Fruit fly (Drosophila melanogaster) whole organism, adult: Measurements from ENCODE around the gene tank.
A peak's percentile ranks its signal among the peaks of the same experiment; 100 is the strongest.

Experiments used
- CG11617 ChIP-seq: fragments of 200-800 bp; sonication (Bioruptor generic); optimal IDR thresholded peaks from 2 replicates; lab custom pipeline; 2017; ENCODE audit warnings: mild to moderate bottlenecking, missing biosample characterization, missing genetic modification reagents, missing genetic modification characterization
- CG12768 ChIP-seq: fragments of 200-800 bp; sonication (Bioruptor generic); optimal IDR thresholded peaks from 2 replicates; lab custom pipeline; 2017; ENCODE audit warnings: missing biosample characterization, missing genetic modification characterization, mild to moderate bottlenecking, moderate library complexity, missing genetic modification reagents
- CG14711 ChIP-seq: fragments of 200-800 bp; sonication (Bioruptor generic); optimal IDR thresholded peaks from 2 replicates; lab custom pipeline; 2018; ENCODE audit warnings: missing biosample characterization, mild to moderate bottlenecking, missing genetic modification characterization, moderate library complexity
- CG1620 ChIP-seq: fragments of 200-800 bp; sonication (Bioruptor generic); optimal IDR thresholded peaks from 2 replicates; lab custom pipeline; 2016; ENCODE audit warnings: missing biosample characterization, missing genetic modification characterization
- CG33017 ChIP-seq: fragments of 200-800 bp; sonication (Bioruptor generic); optimal IDR thresholded peaks from 2 replicates; lab custom pipeline; 2018; ENCODE audit warnings: missing biosample characterization, mild to moderate bottlenecking, missing genetic modification characterization, moderate library complexity
- CG5204 ChIP-seq: fragments of 200-800 bp; sonication (Bioruptor generic); optimal IDR thresholded peaks from 2 replicates; lab custom pipeline; 2016; ENCODE audit warnings: missing biosample characterization, missing genetic modification characterization
- CG7045 ChIP-seq: fragments of 200-800 bp; sonication (Bioruptor generic); optimal IDR thresholded peaks from 2 replicates; lab custom pipeline; 2017; ENCODE audit warnings: missing biosample characterization, mild to moderate bottlenecking, missing genetic modification characterization
- CG7101 ChIP-seq: fragments of 200-800 bp; sonication (Bioruptor generic); optimal IDR thresholded peaks from 2 replicates; lab custom pipeline; 2018; ENCODE audit warnings: missing biosample characterization, mild to moderate bottlenecking, missing genetic modification characterization, moderate library complexity
- Clk ChIP-seq: fragments of 200-800 bp; sonication (Bioruptor generic); optimal IDR thresholded peaks from 2 replicates; lab custom pipeline; 2017; ENCODE audit warnings: missing biosample characterization, missing genetic modification characterization
- Crg-1 ChIP-seq: fragments of 200-800 bp; sonication (Bioruptor generic); optimal IDR thresholded peaks from 2 replicates; lab custom pipeline; 2016; ENCODE audit warnings: missing biosample characterization, missing genetic modification characterization
- Hr96 ChIP-seq: fragments of 200-800 bp; sonication (Bioruptor generic); optimal IDR thresholded peaks from 2 replicates; lab custom pipeline; 2016; ENCODE audit warnings: missing biosample characterization, missing genetic modification characterization
- Mnt ChIP-seq: fragments of 200-800 bp; sonication (Bioruptor generic); optimal IDR thresholded peaks from 2 replicates; lab custom pipeline; 2016; ENCODE audit warnings: missing biosample characterization, mild to moderate bottlenecking, missing genetic modification characterization
- bab1 ChIP-seq: fragments of 200-800 bp; sonication (Bioruptor generic); optimal IDR thresholded peaks from 3 replicates; lab custom pipeline; 2019; ENCODE audit warnings: missing biosample characterization, mild to moderate bottlenecking, missing genetic modification characterization, moderate library complexity
- cic ChIP-seq: fragments of 200-800 bp; sonication (Bioruptor generic); optimal IDR thresholded peaks from 2 replicates; lab custom pipeline; 2017; ENCODE audit warnings: missing biosample characterization, mild to moderate bottlenecking, missing genetic modification characterization, moderate library complexity
- cnc ChIP-seq, 2 experiments: fragments of >200 bp; optimal IDR thresholded peaks; 2 replicates each; lab custom pipeline; 2017
- kay ChIP-seq: fragments of 200-800 bp; sonication (Bioruptor generic); peaks from one replicate; lab custom pipeline; 2016; ENCODE audit warnings: missing biosample characterization, missing genetic modification characterization, borderline replicate concordance
- ovo ChIP-seq: fragments of 200-800 bp; sonication (Bioruptor generic); optimal IDR thresholded peaks from 2 replicates; lab custom pipeline; 2016; ENCODE audit warnings: missing biosample characterization, missing genetic modification characterization
- pad ChIP-seq: fragments of 200-800 bp; sonication (Bioruptor generic); optimal IDR thresholded peaks from 3 replicates; lab custom pipeline; 2017; ENCODE audit warnings: missing biosample characterization, missing genetic modification characterization, mild to moderate bottlenecking, moderate library complexity, missing genetic modification reagents
- tj ChIP-seq: fragments of 200-800 bp; sonication (Bioruptor generic); optimal IDR thresholded peaks from 3 replicates; lab custom pipeline; 2017; ENCODE audit warnings: missing biosample characterization, mild to moderate bottlenecking, missing genetic modification characterization, moderate library complexity
- toe ChIP-seq: fragments of 200-800 bp; sonication (Bioruptor generic); optimal IDR thresholded peaks from 2 replicates; lab custom pipeline; 2016; ENCODE audit warnings: missing biosample characterization, missing genetic modification characterization

The tank gene

dm6 chr2L:4868383-4868782, 30.6 kb upstream of the tank start:
- TF ChIP-seq kay (GFP tag; lab: Kevin White, UChicago) (no peak), CG12768 (no peak), CG7101 (tag; lab: Kevin White, UChicago) (no peak), cnc (optimal IDR thresholded peaks at IDR 0.05; lab: Kevin White, UChicago) (no peak)

DNA sequence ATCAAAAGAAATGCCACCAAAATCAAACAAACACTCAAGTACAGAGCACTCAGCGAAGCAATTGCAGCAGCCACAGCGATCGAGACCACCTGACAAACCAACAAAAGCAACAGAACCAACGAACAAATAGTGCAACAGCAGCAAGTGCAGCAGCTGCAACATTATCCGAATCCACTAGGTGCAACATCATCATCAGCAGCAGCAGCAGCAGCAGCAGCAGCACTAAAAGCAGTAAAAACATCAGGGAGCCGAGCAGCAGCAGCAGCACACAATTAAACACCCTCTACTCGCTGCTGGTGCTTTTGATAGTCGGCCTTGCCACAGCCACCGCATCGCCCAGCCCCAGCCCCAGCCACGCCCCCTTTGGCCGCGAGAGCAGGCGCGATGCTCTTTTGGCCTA, 27.6 kb upstream of the tank start:
- no peak for TF ChIP-seq CG11617 (GFP tag; lab: Kevin White, UChicago)
- TF ChIP-seq tj (GFP tag; lab: Kevin White, UChicago): no peak
- TF ChIP-seq Clk: no peak
- TF ChIP-seq CG12768: no peak
- TF ChIP-seq Crg-1 (GFP tag; lab: Kevin White, UChicago): no peak
- no peak for TF ChIP-seq CG5204 (GFP tag; lab: Kevin White, UChicago)
- TF ChIP-seq pad (GFP tag; lab: Kevin White, UChicago): no peak
- no peak for TF ChIP-seq CG7045 (GFP tag; lab: Kevin White, UChicago)
- TF ChIP-seq Mnt: no peak
- no peak for TF ChIP-seq cic (GFP tag; lab: Kevin White, UChicago)
- TF ChIP-seq CG14711 (tag; lab: Kevin White, UChicago): no peak
- TF ChIP-seq CG1620: no peak

dm6 chr2L:4861503-4861902, 23.7 kb upstream of the tank start:
- TF ChIP-seq CG5204 (GFP tag; lab: Kevin White, UChicago) (no peak), cnc (optimal IDR thresholded peaks at IDR 0.05; lab: Kevin White, UChicago) (no peak), Clk (no peak), cic (GFP tag; lab: Kevin White, UChicago) (no peak), Crg-1 (GFP tag; lab: Kevin White, UChicago) (no peak), tj (GFP tag; lab: Kevin White, UChicago) (no peak), toe (no peak), pad (GFP tag; lab: Kevin White, UChicago) (no peak), CG12768 (no peak)

DNA sequence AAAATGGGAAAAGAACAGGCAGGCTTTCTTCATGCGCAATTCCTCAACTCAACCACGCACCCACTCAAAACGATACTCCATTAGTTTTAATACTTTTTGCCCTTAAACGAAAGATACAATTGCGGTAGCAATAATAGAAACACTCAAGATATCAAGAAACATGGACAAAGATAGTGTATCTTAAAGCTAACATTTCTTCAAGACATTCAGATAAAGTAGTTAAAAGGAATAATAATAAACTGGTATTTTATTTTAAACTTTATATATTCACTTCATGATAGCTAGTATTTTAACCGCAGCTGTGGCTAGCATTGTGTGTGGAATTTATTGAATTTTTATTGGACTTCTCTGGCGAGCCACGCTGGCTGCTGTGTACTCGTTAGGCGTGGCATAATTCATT, 18.3 kb upstream of the tank start:
- TF ChIP-seq CG33017 (tag; lab: Kevin White, UChicago): no peak

DNA sequence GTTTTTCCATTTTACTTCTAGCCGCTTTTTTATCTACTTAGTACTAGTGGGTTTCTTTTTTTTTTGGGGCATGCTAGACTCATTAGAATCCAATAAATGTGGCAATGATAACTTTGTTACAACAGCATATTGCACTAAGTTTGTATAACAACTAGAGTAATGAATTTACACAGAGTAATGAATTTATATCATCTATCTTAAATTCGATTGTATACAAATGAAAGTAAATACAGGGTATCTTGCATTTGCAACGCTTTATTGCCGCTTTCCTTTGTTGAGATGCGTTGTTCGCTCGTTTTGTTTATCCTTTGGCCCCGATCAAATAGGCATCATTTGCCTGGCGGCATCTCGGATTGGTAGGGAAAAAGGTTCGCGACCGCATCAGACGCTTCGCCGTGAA, 17.0 kb upstream of the tank start:
- no peak for TF ChIP-seq Crg-1 (GFP tag; lab: Kevin White, UChicago)
- TF ChIP-seq CG14711 (tag; lab: Kevin White, UChicago): no peak
- TF ChIP-seq Clk: no peak
- no peak for TF ChIP-seq toe
- TF ChIP-seq Mnt: no peak
- TF ChIP-seq cnc (optimal IDR thresholded peaks at IDR 0.05; lab: Kevin White, UChicago): no peak
- TF ChIP-seq bab1 (GFP tag; lab: Kevin White, UChicago): no peak
- TF ChIP-seq CG5204 (GFP tag; lab: Kevin White, UChicago): no peak
- no peak for TF ChIP-seq CG11617 (GFP tag; lab: Kevin White, UChicago)
- no peak for TF ChIP-seq CG7045 (GFP tag; lab: Kevin White, UChicago)
- no peak for TF ChIP-seq cic (GFP tag; lab: Kevin White, UChicago)
- no peak for TF ChIP-seq CG7101 (tag; lab: Kevin White, UChicago)
- no peak for TF ChIP-seq CG33017 (tag; lab: Kevin White, UChicago)
- no peak for TF ChIP-seq pad (GFP tag; lab: Kevin White, UChicago)
- TF ChIP-seq ovo (GFP tag; lab: Kevin White, UChicago): no peak
- no peak for TF ChIP-seq CG1620
- no peak for TF ChIP-seq tj (GFP tag; lab: Kevin White, UChicago)
- no peak for TF ChIP-seq Hr96 (GFP tag; lab: Kevin White, UChicago)
- no peak for TF ChIP-seq CG12768
- no peak for TF ChIP-seq kay (GFP tag; lab: Kevin White, UChicago)

DNA sequence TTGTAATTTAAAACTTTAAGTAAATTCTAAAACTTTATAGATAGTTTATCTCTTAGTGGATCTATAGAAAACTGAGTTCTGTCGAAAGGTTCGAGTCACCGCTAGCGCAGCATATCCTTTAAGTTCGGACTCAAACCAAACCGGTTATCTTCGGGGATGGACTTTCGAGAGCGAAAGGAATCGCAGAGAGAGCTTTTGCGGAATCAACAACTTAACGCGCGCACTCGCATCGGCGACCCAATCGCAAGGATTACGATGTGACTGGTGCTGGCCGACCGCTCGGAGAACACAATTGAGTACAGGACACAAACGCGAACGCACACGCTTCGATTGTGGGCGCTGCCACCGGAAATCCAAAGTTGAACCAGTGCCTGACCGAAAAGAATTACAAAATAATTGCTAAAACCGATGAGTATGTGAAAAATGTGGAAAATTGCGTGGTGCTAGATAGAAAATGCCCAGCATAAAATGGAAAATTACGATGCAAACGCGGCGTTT, 14.9 kb upstream of the tank start, which contains the start of gene smog:
TSS of gene smog (plus strand) at position 260 of the 498 bp plus-strand sequence.
- no peak for TF ChIP-seq CG5204 (GFP tag; lab: Kevin White, UChicago)
- TF ChIP-seq CG7101 (tag; lab: Kevin White, UChicago): no peak
- TF ChIP-seq CG33017 (tag; lab: Kevin White, UChicago): no peak
- TF ChIP-seq Hr96 (GFP tag; lab: Kevin White, UChicago): no peak
- no peak for TF ChIP-seq CG14711 (tag; lab: Kevin White, UChicago)
- TF ChIP-seq kay (GFP tag; lab: Kevin White, UChicago): no peak
- TF ChIP-seq CG7045 (GFP tag; lab: Kevin White, UChicago): no peak
- no peak for TF ChIP-seq Mnt
- TF ChIP-seq ovo (GFP tag; lab: Kevin White, UChicago): no peak
- TF ChIP-seq CG11617 (GFP tag; lab: Kevin White, UChicago): no peak
- TF ChIP-seq Crg-1 (GFP tag; lab: Kevin White, UChicago): no peak
- TF ChIP-seq pad (GFP tag; lab: Kevin White, UChicago): no peak
- no peak for TF ChIP-seq toe
- TF ChIP-seq Clk: no peak
- TF ChIP-seq tj (GFP tag; lab: Kevin White, UChicago): no peak
- TF ChIP-seq CG12768: no peak
- no peak for TF ChIP-seq cic (GFP tag; lab: Kevin White, UChicago)

- TF ChIP-seq cic (GFP tag; lab: Kevin White, UChicago) (peak; percentile 38), CG1620 (peak; percentile 87), ovo (GFP tag; lab: Kevin White, UChicago) (peak; percentile 72), CG14711 (tag; lab: Kevin White, UChicago) (peak; percentile 97), CG7101 (tag; lab: Kevin White, UChicago) (peak; percentile 98), pad (GFP tag; lab: Kevin White, UChicago) (peak; percentile 87), CG11617 (GFP tag; lab: Kevin White, UChicago) (peak; percentile 92), CG7045 (GFP tag; lab: Kevin White, UChicago) (peak; percentile 93), CG5204 (GFP tag; lab: Kevin White, UChicago) (peak; percentile 80), tj (GFP tag; lab: Kevin White, UChicago) (peak; percentile 68), kay (GFP tag; lab: Kevin White, UChicago) (no peak), toe (peak; percentile 89), cnc (optimal IDR thresholded peaks at IDR 0.05; lab: Kevin White, UChicago) (no peak), CG12768 (peak; percentile 96), bab1 (GFP tag; lab: Kevin White, UChicago) (peak; percentile 94), Hr96 (GFP tag; lab: Kevin White, UChicago) (peak; percentile 72), CG33017 (tag; lab: Kevin White, UChicago) (peak; percentile 97), Mnt (peak; percentile 81), Crg-1 (GFP tag; lab: Kevin White, UChicago) (peak; percentile 93), Clk (peak; percentile 86)
These were observed 12.6 kb upstream of the tank start, which contains the start of the genes mRpS2 and Mon1 for dm6 chr2L:4850356-4850755. TSS of gene mRpS2 (minus strand) at chr2L:4850419. TSS of gene Mon1 (plus strand) at chr2L:4850641.
